Worm (Caenorhabditis elegans) whole organism, L4/young adult: ENCODE results near the gene T28A8.3.

ENCODE experiments used
- dao-5 ChIP-seq: sonication (generic microtip); optimal IDR thresholded peaks from 2 replicates; lab custom pipeline; 2016; ENCODE audit warnings: missing genotype, missing genetic modification characterization, moderate library complexity, missing compliant biosample characterization
- him-1 ChIP-seq: sonication (generic microtip); optimal IDR thresholded peaks from 2 replicates; lab custom pipeline; 2016; ENCODE audit warnings: missing genotype, missing genetic modification reagents, missing genetic modification characterization, missing compliant biosample characterization

DNA sequence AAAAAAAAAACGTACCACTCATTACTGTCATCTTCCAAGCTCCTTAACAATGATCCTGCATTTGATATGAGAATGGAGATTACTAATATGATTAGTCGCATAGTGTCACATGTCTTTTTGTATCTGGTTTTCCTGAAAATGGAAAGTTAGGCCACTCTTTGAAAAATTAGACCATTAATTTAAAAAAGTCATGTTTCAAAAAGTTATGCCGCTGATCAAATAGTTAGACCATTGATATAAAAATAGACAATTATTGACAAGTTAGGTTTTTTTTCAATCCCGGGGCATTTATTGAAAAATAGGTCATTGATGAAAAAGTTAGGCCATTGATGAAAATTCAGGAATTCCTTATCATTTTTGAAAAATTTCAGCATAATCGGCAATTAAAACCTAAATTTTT, 21.8 kb upstream of the T28A8.3 start, which contains the start of gene acc-4:
- TF ChIP-seq him-1 (tag; lab: Kevin White, UChicago) (no peak), dao-5 (tag; lab: Kevin White, UChicago) (no peak)
